Fruit fly (Drosophila melanogaster): Measurements from ENCODE around the gene CG9119.
A peak's percentile ranks its signal among the peaks of the same experiment; 100 is the strongest.

Gene CG9119

DNA sequence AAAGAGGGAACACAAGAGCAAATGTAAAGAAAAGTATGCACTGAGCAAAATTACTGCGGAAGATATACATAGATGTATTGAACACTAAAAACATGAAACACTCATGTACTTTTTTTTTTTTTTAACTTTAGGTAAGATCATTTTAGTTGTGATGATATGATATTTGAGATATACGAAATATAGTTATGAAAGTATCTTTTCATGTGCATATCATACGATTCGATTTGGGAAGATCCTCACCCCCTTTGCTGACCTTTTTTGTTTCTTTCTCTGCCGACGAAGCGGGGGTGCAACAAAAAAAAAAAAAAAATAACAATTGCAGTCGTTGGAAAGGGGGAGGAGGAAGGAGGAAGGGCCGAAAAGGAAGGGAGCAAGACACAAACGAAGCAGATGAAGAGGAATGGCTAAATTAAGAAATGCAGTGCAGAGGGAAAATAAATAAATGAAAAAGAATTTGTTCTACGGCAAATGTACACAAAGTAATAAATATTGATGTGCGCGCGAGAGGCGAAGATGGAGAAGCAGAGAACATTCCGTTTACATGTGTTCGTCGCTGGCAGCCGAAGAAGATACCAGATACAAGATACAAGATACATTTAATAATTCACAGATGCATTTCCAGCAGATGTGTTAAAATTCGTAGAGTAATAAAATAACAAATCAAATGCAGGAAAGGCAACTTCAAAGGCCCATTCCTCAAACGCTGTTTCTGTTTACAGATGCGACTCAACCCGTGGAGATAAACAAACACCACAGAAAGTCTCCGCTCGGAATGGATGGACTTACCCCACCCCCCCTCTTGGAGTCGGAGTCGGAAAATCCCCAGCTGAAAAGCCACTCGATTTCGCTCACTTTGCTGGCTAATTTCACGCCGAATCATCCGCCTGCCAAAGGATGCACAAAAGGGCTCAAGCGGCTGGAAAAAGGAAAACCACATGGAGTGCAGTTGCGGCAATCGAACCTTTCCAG lies 37.4 kb downstream of the CG9119 start:
- TF ChIP-seq dpn (GFP tag; optimal IDR thresholded peaks at IDR 0.05) (peak in 1 of 2 experiments; percentile 35), bab2 (GFP tag; optimal IDR thresholded peaks at IDR 0.05) (peak; percentile 81), CG31441 (GFP tag; IDR thresholded peaks at IDR 0.05) (peak; percentile 49; the same call in 1 of the 2 replicates), CG1024 (GFP tag; IDR thresholded peaks at IDR 0.05) (peak; percentile 47; the same call in 1 of the 2 replicates), sisA (GFP tag; IDR thresholded peaks at IDR 0.05) (peak; percentile 45; the same call in 1 of the 2 replicates), CG18619 (GFP tag; optimal IDR thresholded peaks at IDR 0.05) (no peak), CG9609 (GFP tag; optimal IDR thresholded peaks at IDR 0.05) (peak; percentile 19), CG1602 (GFP tag; optimal IDR thresholded peaks at IDR 0.05) (peak; percentile 6), Sox102F (GFP tag; optimal IDR thresholded peaks at IDR 0.05) (peak; percentile 12), CG8290 (GFP tag; optimal IDR thresholded peaks at IDR 0.05) (peak; percentile 59), CG8290 (tag; optimal IDR thresholded peaks at IDR 0.05) (no peak), fd64A (GFP tag; optimal IDR thresholded peaks at IDR 0.05) (peak; percentile 42), CG14710 (tag; optimal IDR thresholded peaks at IDR 0.05) (peak; percentile 46), ci (GFP tag; IDR thresholded peaks at IDR 0.05) (no peak), CG33557 (GFP tag; optimal IDR thresholded peaks at IDR 0.05) (peak; percentile 31), vvl (GFP tag; IDR thresholded peaks at IDR 0.05) (peak; percentile 42; the same call in 1 of the 2 replicates), org-1 (GFP tag; optimal IDR thresholded peaks at IDR 0.05) (no peak), Doc2 (GFP tag; IDR thresholded peaks at IDR 0.05) (no peak), prd (optimal IDR thresholded peaks at IDR 0.05) (no peak), prd (GFP tag; IDR thresholded peaks at IDR 0.05) (peak; percentile 87), phol (tag; optimal IDR thresholded peaks at IDR 0.05) (peak; percentile 48), CG9797 (GFP tag; optimal IDR thresholded peaks at IDR 0.05) (no peak), CG15601 (tag; optimal IDR thresholded peaks at IDR 0.05) (peak; percentile 48), bigmax (GFP tag; optimal IDR thresholded peaks at IDR 0.05) (no peak), CG8388 (GFP tag; optimal IDR thresholded peaks at IDR 0.05) (peak; percentile 38), CG10462 (GFP tag; optimal IDR thresholded peaks at IDR 0.05) (no peak), onecut (GFP tag; IDR thresholded peaks at IDR 0.05) (0 out of 2 replicates have a peak, but pooled peaks have one; percentile 15), CG6689 (GFP tag; IDR thresholded peaks at IDR 0.05) (peak; percentile 33), tap (tag; optimal IDR thresholded peaks at IDR 0.05) (no peak), Sin3A (optimal IDR thresholded peaks at IDR 0.05) (no peak), CrebB (tag; optimal IDR thresholded peaks at IDR 0.05) (no peak), Sry-δ (GFP tag; optimal IDR thresholded peaks at IDR 0.05) (no peak), sens (GFP tag) (peak; percentile 96), Spps (tag; optimal IDR thresholded peaks at IDR 0.05) (peak; percentile 17), CG4404 (GFP tag; IDR thresholded peaks at IDR 0.05) (peak; percentile 35; the same call in 1 of the 2 replicates), crol (GFP tag; IDR thresholded peaks at IDR 0.05) (peak; percentile 84), danr (GFP tag; IDR thresholded peaks at IDR 0.05) (no peak), CG18476 (GFP tag; optimal IDR thresholded peaks at IDR 0.05) (no peak), zf30C (GFP tag; optimal IDR thresholded peaks at IDR 0.05) (peak; percentile 91), Trl (optimal IDR thresholded peaks at IDR 0.05) (no peak), Trl (GFP tag; optimal IDR thresholded peaks at IDR 0.05) (no peak), CG8765 (GFP tag; IDR thresholded peaks at IDR 0.05) (peak; percentile 62; the same call in 1 of the 2 replicates), CG6765 (GFP tag; optimal IDR thresholded peaks at IDR 0.05) (no peak), mam (GFP tag; optimal IDR thresholded peaks at IDR 0.05) (peak; percentile 25), stwl (tag; optimal IDR thresholded peaks at IDR 0.05) (peak; percentile 2), twi (tag; optimal IDR thresholded peaks at IDR 0.05) (peak; percentile 98), CG18262 (tag; optimal IDR thresholded peaks at IDR 0.05) (peak; percentile 77), Ada2b (GFP tag; IDR thresholded peaks at IDR 0.05) (no peak), gem (tag; optimal IDR thresholded peaks at IDR 0.05) (peak; percentile 63), jigr1 (GFP tag; IDR thresholded peaks at IDR 0.05) (no peak)
